Fruit fly (Drosophila melanogaster): ENCODE data around the gene ais.

The ais gene

dm6 chr3L:17802107-17802506 is 2.4 kb downstream of the ais start, which contains the start of gene NUCB1 (continued):
- no peak for TF ChIP-seq Dip2 (GFP tag; IDR thresholded peaks at IDR 0.05)
- TF ChIP-seq pita (GFP tag; optimal IDR thresholded peaks at IDR 0.05) = peak; percentile 72
- TF ChIP-seq Fer2 (tag; optimal IDR thresholded peaks at IDR 0.05) = no peak
- peak in 1 of 3 experiments; percentile 23 for TF ChIP-seq Stat92E (GFP tag; optimal IDR thresholded peaks at IDR 0.05)
- TF ChIP-seq Ets97D (GFP tag; optimal IDR thresholded peaks at IDR 0.05) = peak; percentile 85
- no peak; the same call in 1 of the 2 replicates for TF ChIP-seq CG1024 (GFP tag; IDR thresholded peaks at IDR 0.05)
- no peak for TF ChIP-seq PHDP (tag; optimal IDR thresholded peaks at IDR 0.05)
- TF ChIP-seq CG13894 (tag; optimal IDR thresholded peaks at IDR 0.05) = no peak
- TF ChIP-seq CG4730 (GFP tag; IDR thresholded peaks at IDR 0.05) = no peak
- TF ChIP-seq en (GFP tag; optimal IDR thresholded peaks at IDR 0.05) = no peak
- no peak for TF ChIP-seq CG4360 (GFP tag; IDR thresholded peaks at IDR 0.05)
- TF ChIP-seq CG31388 (GFP tag; optimal IDR thresholded peaks at IDR 0.05) = no peak
- TF ChIP-seq emc (GFP tag; optimal IDR thresholded peaks at IDR 0.05) = no peak
- no peak for TF ChIP-seq CTCF (GFP tag; optimal IDR thresholded peaks at IDR 0.05)
- TF ChIP-seq CG5953 (GFP tag; IDR thresholded peaks at IDR 0.05) = no peak
- TF ChIP-seq gcm2 (GFP tag; optimal IDR thresholded peaks at IDR 0.05) = peak; percentile 7
- no peak for TF ChIP-seq H15 (GFP tag; IDR thresholded peaks at IDR 0.05)
- TF ChIP-seq unpg (GFP tag; optimal IDR thresholded peaks at IDR 0.05) = no peak
- TF ChIP-seq Lim3 (GFP tag; IDR thresholded peaks at IDR 0.05) = no peak
- no peak for TF ChIP-seq Taf1 (GFP tag; IDR thresholded peaks at IDR 0.05)
- peak; percentile 92 for TF ChIP-seq Ets65A (GFP tag)
- no peak for TF ChIP-seq Gsc (GFP tag; IDR thresholded peaks at IDR 0.05)
- TF ChIP-seq stc (GFP tag; IDR thresholded peaks at IDR 0.05) = no peak
- TF ChIP-seq h (optimal IDR thresholded peaks at IDR 0.05) = no peak
- TF ChIP-seq CG14014 (GFP tag; IDR thresholded peaks at IDR 0.05) = 0 out of 2 replicates have a peak, but pooled peaks have one; percentile 45
- peak; percentile 68 for TF ChIP-seq CG9932 (GFP tag; IDR thresholded peaks at IDR 0.05)
- peak; percentile 77 for TF ChIP-seq nmo (GFP tag; optimal IDR thresholded peaks at IDR 0.05)
- no peak for TF ChIP-seq Hmx (GFP tag; optimal IDR thresholded peaks at IDR 0.05)
- TF ChIP-seq CG13775 (GFP tag; optimal IDR thresholded peaks at IDR 0.05) = no peak
- TF ChIP-seq Usf (GFP tag; optimal IDR thresholded peaks at IDR 0.05) = no peak
- no peak for TF ChIP-seq CG9215 (GFP tag; IDR thresholded peaks at IDR 0.05)
- no peak for TF ChIP-seq ttk (GFP tag; IDR thresholded peaks at IDR 0.05)
- TF ChIP-seq gce (GFP tag; IDR thresholded peaks at IDR 0.05) = no peak
- TF ChIP-seq CG17912 (GFP tag; optimal IDR thresholded peaks at IDR 0.05) = peak; percentile 63
- TF ChIP-seq CG14860 (GFP tag; IDR thresholded peaks at IDR 0.05; ENCODE audit: partially characterized antibody) = no peak
- TF ChIP-seq MBD-R2 (GFP tag; IDR thresholded peaks at IDR 0.05) = peak; percentile 93
- peak; percentile 93 for TF ChIP-seq MESR4 (GFP tag; optimal IDR thresholded peaks at IDR 0.05)
- no peak for TF ChIP-seq CG17359 (tag; optimal IDR thresholded peaks at IDR 0.05)
- no peak for TF ChIP-seq exex (tag; optimal IDR thresholded peaks at IDR 0.05)
- no peak for TF ChIP-seq sc (optimal IDR thresholded peaks at IDR 0.05)
- TF ChIP-seq sc (GFP tag; optimal IDR thresholded peaks at IDR 0.05) = no peak
- TF ChIP-seq unc-4 (GFP tag; IDR thresholded peaks at IDR 0.05; ENCODE audit: partially characterized antibody) = peak; percentile 26; the same call in 1 of the 2 replicates
- TF ChIP-seq shn (GFP tag; optimal IDR thresholded peaks at IDR 0.05) = peak; percentile 52
- TF ChIP-seq CG8281 (tag; optimal IDR thresholded peaks at IDR 0.05) = no peak
- no peak for TF ChIP-seq Nf-YA (GFP tag; IDR thresholded peaks at IDR 0.05)
- TF ChIP-seq Elba2 (GFP tag; optimal IDR thresholded peaks at IDR 0.05) = no peak
- TF ChIP-seq caup (GFP tag; optimal IDR thresholded peaks at IDR 0.05; ENCODE audit: severe bottlenecking) = no peak
- peak; percentile 48; the same call in 1 of the 3 replicates for TF ChIP-seq Opbp (GFP tag; IDR thresholded peaks at IDR 0.05; ENCODE audit: partially characterized antibody)
- peak; percentile 47 for TF ChIP-seq CoRest (tag; optimal IDR thresholded peaks at IDR 0.05)
- TF ChIP-seq bbx (GFP tag; IDR thresholded peaks at IDR 0.05; ENCODE audit: partially characterized antibody) = no peak; the same call in 1 of the 2 replicates
- no peak for TF ChIP-seq ato (GFP tag; IDR thresholded peaks at IDR 0.05; ENCODE audit: partially characterized antibody)
- TF ChIP-seq CG34422 (GFP tag; IDR thresholded peaks at IDR 0.05) = no peak
- TF ChIP-seq HHEX (GFP tag; optimal IDR thresholded peaks at IDR 0.05) = peak; percentile 48

All from whole organism, embryonic.